Worm (Caenorhabditis elegans) whole organism, L4/young adult: Measurements from ENCODE around the gene B0564.2.

Experiments
- W03F9.2 ChIP-seq: fragments of 150-350 bp; optimal IDR thresholded peaks from 2 replicates; lab custom pipeline; 2014; ENCODE audit warnings: missing biosample characterization, missing genetic modification characterization
- dao-5 ChIP-seq: sonication (generic microtip); optimal IDR thresholded peaks from 2 replicates; lab custom pipeline; 2016; ENCODE audit warnings: missing genotype, missing genetic modification characterization, moderate library complexity, missing compliant biosample characterization
- him-1 ChIP-seq: sonication (generic microtip); optimal IDR thresholded peaks from 2 replicates; lab custom pipeline; 2016; ENCODE audit warnings: missing genotype, missing genetic modification reagents, missing genetic modification characterization, missing compliant biosample characterization

ce11 chrIV:13080185-13080584 lies 27.3 kb upstream of the B0564.2 start:
- no peak for TF ChIP-seq him-1 (tag; lab: Kevin White, UChicago)
- no peak for TF ChIP-seq W03F9.2 (tag; lab: Kevin White, UChicago)
- TF ChIP-seq dao-5 (tag; lab: Kevin White, UChicago) = no peak
